Worm (Caenorhabditis elegans): ENCODE results near the gene cat-2.

ce11 chrII:219846-220503 is 37.6 kb upstream of the cat-2 start:
- TF ChIP-seq unc-62 (GFP tag; optimal IDR thresholded peaks at IDR 0.05) (no peak), pha-4 (tag; optimal IDR thresholded peaks at IDR 0.05) (no peak), snpc-4 (tag; optimal IDR thresholded peaks at IDR 0.05) (no peak), nhr-2 (tag; optimal IDR thresholded peaks at IDR 0.05) (no peak), elt-3 (tag; optimal IDR thresholded peaks at IDR 0.05) (no peak), nhr-76 (tag; optimal IDR thresholded peaks at IDR 0.05) (no peak), lsy-2 (tag; optimal IDR thresholded peaks at IDR 0.05) (no peak), drap-1 (GFP tag; optimal IDR thresholded peaks at IDR 0.05) (no peak)

All from whole organism, mixed stage, embryonic.